Fruit fly (Drosophila melanogaster) whole organism, larva: Measurements from ENCODE around the gene t-cup.

Experiments used
- noc ChIP-seq: fragments of 200-800 bp; sonication (Bioruptor generic); optimal IDR thresholded peaks from 3 replicates; lab custom pipeline; 2019; ENCODE audit warnings: missing biosample characterization, mild to moderate bottlenecking, missing genetic modification characterization, moderate library complexity

Gene t-cup

dm6 chr2L:12464065-12464464, 33.1 kb downstream of the t-cup start:
- TF ChIP-seq noc, result peak; percentile 13

DNA sequence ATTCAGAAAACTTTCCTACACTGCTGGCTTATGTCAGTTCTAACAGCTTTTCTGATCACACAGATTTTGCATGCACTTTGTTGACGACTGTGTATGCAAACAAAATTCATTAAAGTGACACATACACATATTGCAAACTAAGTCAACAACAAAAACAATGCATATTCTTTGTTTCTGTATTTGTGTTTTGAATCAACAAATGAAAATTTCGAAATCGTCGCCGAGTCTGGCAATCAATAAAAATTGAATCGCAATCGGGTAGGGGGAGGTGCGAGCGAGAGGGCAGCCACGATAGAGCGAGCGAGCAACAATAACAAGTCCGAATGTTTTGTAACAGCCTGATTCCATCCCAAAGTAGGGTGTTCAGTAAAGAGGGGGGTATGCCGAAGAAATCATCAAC, 34.1 kb downstream of the t-cup start:
- TF ChIP-seq noc, result no peak

dm6 chr2L:12460767-12461739, 36.1 kb downstream of the t-cup start:
- TF ChIP-seq noc, result peak; percentile 92

- no peak for TF ChIP-seq noc
Measured at dm6 chr2L:12459841-12460240, 37.3 kb downstream of the t-cup start.

dm6 chr2L:12459191-12459590, 37.9 kb downstream of the t-cup start:
- TF ChIP-seq noc, result no peak

DNA sequence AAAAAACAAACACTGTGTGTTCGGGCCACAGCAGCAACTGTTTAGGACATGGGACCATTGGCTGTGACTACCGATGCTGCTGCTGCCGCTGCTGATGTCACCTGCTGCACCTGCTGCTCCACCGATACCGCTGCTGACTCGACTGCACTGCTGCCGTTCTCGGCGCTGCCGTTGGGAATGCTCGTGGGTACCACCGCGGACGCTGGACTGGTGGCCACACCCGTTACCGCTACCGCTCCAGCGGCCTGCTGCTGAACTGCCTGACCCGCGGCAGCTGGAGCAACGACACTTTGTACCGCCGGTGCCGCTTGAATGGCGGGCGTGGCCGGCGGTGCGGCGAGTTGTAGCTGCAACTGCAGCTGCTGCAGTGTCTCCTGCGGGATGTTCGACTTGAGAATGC, 39.4 kb downstream of the t-cup start:
- no peak for TF ChIP-seq noc

- no peak for TF ChIP-seq noc
Measured at dm6 chr2L:12457201-12457600, 39.9 kb downstream of the t-cup start.

DNA sequence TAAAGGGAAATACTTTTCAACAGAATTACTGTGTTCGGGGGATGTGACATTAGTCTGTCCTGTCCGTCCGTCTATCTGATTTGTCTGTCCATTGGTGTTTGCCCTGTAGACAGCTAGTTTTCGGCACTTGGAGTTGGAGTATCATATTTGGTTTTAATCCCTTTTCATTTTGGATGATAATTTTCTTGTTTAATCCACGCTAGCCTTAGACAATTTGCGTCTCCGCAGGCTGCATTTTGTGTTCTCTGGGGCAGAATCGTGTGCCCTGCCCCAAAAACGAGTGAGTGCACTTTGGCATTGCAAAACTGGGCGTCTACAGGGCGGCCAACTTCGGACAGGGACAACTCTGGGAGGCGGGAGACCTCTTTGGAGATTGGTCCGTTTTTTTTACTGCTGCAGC, 41.4 kb downstream of the t-cup start:
- TF ChIP-seq noc, result no peak

dm6 chr2L:12455049-12455448, 42.1 kb downstream of the t-cup start:
- no peak for TF ChIP-seq noc

DNA sequence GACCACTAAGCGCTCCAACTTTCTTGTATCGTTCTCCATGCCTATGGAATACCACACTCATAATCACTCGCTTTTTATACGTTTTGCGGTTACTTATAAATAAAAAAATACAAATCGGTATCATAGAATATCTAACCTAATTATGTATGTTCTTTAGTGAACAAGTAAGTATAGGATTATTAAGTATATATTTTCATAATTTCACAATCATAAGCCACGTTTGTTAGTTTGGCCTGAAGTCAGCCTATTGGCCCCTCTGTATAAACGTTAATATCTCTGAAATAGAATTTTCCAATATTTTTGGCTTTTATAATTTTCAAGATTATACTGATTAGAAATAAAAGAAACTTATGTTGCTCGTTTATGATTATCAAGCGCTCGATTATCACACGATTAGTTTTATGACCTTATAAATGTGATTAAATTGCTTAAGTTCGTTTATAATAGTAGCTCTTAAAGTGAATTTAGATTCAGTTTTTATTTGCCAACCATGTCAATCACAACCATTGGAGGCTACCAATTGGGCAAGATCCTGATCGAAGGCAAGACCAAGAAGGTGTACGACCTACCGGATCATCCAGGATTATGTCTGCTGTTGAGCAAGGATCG, 43.8 kb downstream of the t-cup start, which contains the start of gene CG5418:
Gene CG5418 (minus strand): TSS at position 51 of the 609 bp plus-strand sequence.
- no peak for TF ChIP-seq noc

DNA sequence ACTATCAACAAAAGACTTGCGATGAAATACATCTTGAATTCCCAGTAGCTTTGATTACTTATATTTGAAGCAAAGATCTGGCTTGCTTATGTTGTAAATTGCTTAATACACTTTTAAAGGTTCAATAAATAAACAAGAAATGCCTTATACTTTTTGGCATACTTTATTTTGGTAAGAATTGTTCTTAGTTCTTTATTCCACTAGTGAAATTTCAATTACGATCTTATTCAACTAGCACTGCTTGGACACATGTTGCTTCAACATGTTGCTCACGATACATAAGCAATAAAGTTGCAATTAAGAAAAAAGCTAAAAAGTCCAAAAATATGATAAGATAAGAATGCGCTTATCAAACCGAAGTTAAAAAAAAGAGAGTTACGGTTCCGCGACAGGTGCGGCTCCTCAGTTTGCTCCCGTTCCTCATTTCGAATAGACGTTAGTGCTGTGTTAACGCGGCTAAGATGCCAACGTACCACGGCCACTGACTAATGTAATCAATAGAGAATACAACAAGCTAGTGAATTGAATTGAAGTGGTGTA, 49.0 kb downstream of the t-cup start, which contains the start of the genes CG5421 and Oatp33Eb:
Gene CG5421 (minus strand): TSS at position 51 of the 540 bp plus-strand sequence.
Gene Oatp33Eb (plus strand): TSS at position 403 of the 540 bp plus-strand sequence.
- TF ChIP-seq noc, result no peak
